Fruit fly (Drosophila melanogaster) whole organism, prepupa: Measurements from ENCODE around the gene Snx3.

ENCODE experiments used
- CG11902 ChIP-seq: fragments of 200-800 bp; sonication (Bioruptor generic); optimal IDR thresholded peaks from 3 replicates; lab custom pipeline; 2016; ENCODE audit warnings: missing biosample characterization, missing genetic modification characterization
- CG15336 ChIP-seq: fragments of 200-800 bp; sonication (Bioruptor generic); IDR thresholded peaks from 2 replicates; pipeline ENCODE4 v1.3.6; 2022; ENCODE audit warnings: missing biosample characterization, missing genetic modification characterization
- CG1621 ChIP-seq: fragments of 200-800 bp; sonication (Bioruptor generic); optimal IDR thresholded peaks from 3 replicates; lab custom pipeline; 2018; ENCODE audit warnings: missing biosample characterization, mild to moderate bottlenecking, missing genetic modification characterization
- CG3919 ChIP-seq: fragments of 200-800 bp; sonication (Bioruptor generic); optimal IDR thresholded peaks from 3 replicates; lab custom pipeline; 2016; ENCODE audit warnings: missing biosample characterization, missing genetic modification characterization
- CG6163 ChIP-seq: fragments of 200-800 bp; sonication (Bioruptor generic); IDR thresholded peaks from 3 replicates; pipeline ENCODE4 v1.3.6; 2022; ENCODE audit warnings: missing biosample characterization, missing genetic modification characterization
- CG6792 ChIP-seq: fragments of 200-800 bp; sonication (Bioruptor generic); optimal IDR thresholded peaks from 3 replicates; lab custom pipeline; 2016; ENCODE audit warnings: missing biosample characterization, missing genetic modification characterization
- CG7368 ChIP-seq: fragments of 200-800 bp; sonication (Bioruptor generic); optimal IDR thresholded peaks from 3 replicates; lab custom pipeline; 2016; ENCODE audit warnings: missing biosample characterization, missing genetic modification characterization
- CG8319 ChIP-seq: fragments of 200-800 bp; sonication (Bioruptor generic); optimal IDR thresholded peaks from 3 replicates; lab custom pipeline; 2016; ENCODE audit warnings: missing biosample characterization, missing genetic modification characterization
- CG8632 ChIP-seq: fragments of 200-800 bp; sonication (Bioruptor generic); optimal IDR thresholded peaks from 3 replicates; lab custom pipeline; 2016; ENCODE audit warnings: missing biosample characterization, missing genetic modification characterization
- Eip75B ChIP-seq: fragments of 200-800 bp; sonication (Bioruptor generic); optimal IDR thresholded peaks from 3 replicates; lab custom pipeline; 2016; ENCODE audit warnings: missing biosample characterization, missing genetic modification characterization
- Eip93F ChIP-seq: fragments of 200-800 bp; sonication (Bioruptor generic); optimal IDR thresholded peaks from 2 replicates; lab custom pipeline; 2016; ENCODE audit warnings: missing biosample characterization, mild to moderate bottlenecking, missing genetic modification characterization
- Ets21C ChIP-seq: fragments of 200-800 bp; sonication (Bioruptor generic); optimal IDR thresholded peaks from 3 replicates; lab custom pipeline; 2016; ENCODE audit warnings: missing biosample characterization, missing genetic modification characterization
- Hr38 ChIP-seq: sonication (Bioruptor generic); optimal IDR thresholded peaks from 2 replicates; lab custom pipeline; 2016; ENCODE audit warnings: missing biosample characterization, missing genetic modification characterization
- Hr39 ChIP-seq: fragments of 200-800 bp; sonication (Bioruptor generic); optimal IDR thresholded peaks from 2 replicates; lab custom pipeline; 2016; ENCODE audit warnings: missing biosample characterization, missing genetic modification characterization
- Hr4 ChIP-seq: fragments of 200-800 bp; sonication (Bioruptor generic); optimal IDR thresholded peaks from 3 replicates; lab custom pipeline; 2016; ENCODE audit warnings: missing biosample characterization, missing genetic modification characterization
- OdsH ChIP-seq: fragments of 200-800 bp; sonication (Bioruptor generic); optimal IDR thresholded peaks from 3 replicates; lab custom pipeline; 2016; ENCODE audit warnings: missing biosample characterization, missing genetic modification characterization
- Sox102F ChIP-seq: fragments of 200-800 bp; sonication (Bioruptor generic); optimal IDR thresholded peaks from 2 replicates; lab custom pipeline; 2016; ENCODE audit warnings: missing biosample characterization, mild to moderate bottlenecking, missing genetic modification characterization
- Sox14 ChIP-seq: fragments of 200-800 bp; sonication (Bioruptor generic); optimal IDR thresholded peaks from 3 replicates; lab custom pipeline; 2016; ENCODE audit warnings: missing biosample characterization, missing genetic modification characterization
- Sox15 ChIP-seq: fragments of 200-800 bp; sonication (Bioruptor generic); optimal IDR thresholded peaks from 3 replicates; lab custom pipeline; 2016; ENCODE audit warnings: missing biosample characterization, missing genetic modification characterization
- cyc ChIP-seq: fragments of 200-800 bp; sonication (Bioruptor generic); optimal IDR thresholded peaks from 3 replicates; lab custom pipeline; 2016; ENCODE audit warnings: missing biosample characterization, missing genetic modification characterization
- dac ChIP-seq: fragments of 200-800 bp; sonication (Bioruptor generic); optimal IDR thresholded peaks from 2 replicates; lab custom pipeline; 2017; ENCODE audit warnings: missing biosample characterization, mild to moderate bottlenecking, missing genetic modification characterization
- dsx ChIP-seq: fragments of 200-800 bp; optimal IDR thresholded peaks from 3 replicates; lab custom pipeline; 2019; ENCODE audit warnings: missing biosample characterization, mild to moderate bottlenecking, missing genetic modification characterization, moderate library complexity; ENCODE audit not compliant: poor library complexity, severe bottlenecking
- esn ChIP-seq: fragments of 200-800 bp; sonication (Bioruptor generic); optimal IDR thresholded peaks from 2 replicates; lab custom pipeline; 2016; ENCODE audit warnings: missing biosample characterization, mild to moderate bottlenecking, missing genetic modification characterization, moderate library complexity
- fd59A ChIP-seq: fragments of 200-800 bp; sonication (Bioruptor generic); optimal IDR thresholded peaks from 2 replicates; lab custom pipeline; 2017; ENCODE audit warnings: missing biosample characterization, mild to moderate bottlenecking, missing genetic modification characterization, missing genetic modification reagents
- fkh ChIP-seq: fragments of 200-800 bp; sonication (Bioruptor generic); optimal IDR thresholded peaks from 3 replicates; lab custom pipeline; 2017; ENCODE audit warnings: missing biosample characterization, mild to moderate bottlenecking, missing genetic modification characterization, moderate library complexity
- lz ChIP-seq: fragments of 200-800 bp; sonication (Bioruptor generic); optimal IDR thresholded peaks from 3 replicates; lab custom pipeline; 2016; ENCODE audit warnings: missing biosample characterization, missing genetic modification characterization
- net ChIP-seq: fragments of 200-800 bp; sonication (Bioruptor generic); optimal IDR thresholded peaks from 3 replicates; lab custom pipeline; 2016; ENCODE audit warnings: missing biosample characterization, missing genetic modification characterization
- salr ChIP-seq, 2 experiments: fragments of 200-800 bp; sonication (Bioruptor generic); optimal IDR thresholded peaks; 3 replicates each; lab custom pipeline; 2016 to 2018; ENCODE audit warnings: missing biosample characterization in 2 of 2, missing genetic modification characterization in 2 of 2, mild to moderate bottlenecking in 1 of 2
- ss ChIP-seq, 2 experiments: fragments of 200-800 bp; sonication (Bioruptor generic); optimal IDR thresholded peaks; 2 replicates in 1 of 2; 3 replicates in 1 of 2; lab custom pipeline; 2017 to 2018; ENCODE audit warnings: mild to moderate bottlenecking in 2 of 2, missing biosample characterization in 2 of 2, missing genetic modification characterization in 2 of 2, moderate library complexity in 1 of 2
- svp ChIP-seq: fragments of 200-800 bp; sonication (Bioruptor generic); peaks from one replicate; lab custom pipeline; 2016; ENCODE audit warnings: missing biosample characterization, missing genetic modification characterization
- topi ChIP-seq: fragments of 200-800 bp; sonication (Bioruptor generic); optimal IDR thresholded peaks from 3 replicates; lab custom pipeline; 2016; ENCODE audit warnings: missing biosample characterization, missing genetic modification characterization
- vri ChIP-seq: fragments of 200-800 bp; sonication (Bioruptor generic); optimal IDR thresholded peaks from 3 replicates; lab custom pipeline; 2016; ENCODE audit warnings: missing biosample characterization, mild to moderate bottlenecking, missing genetic modification characterization

Gene Snx3

dm6 chr3R:12647954-12648353 is 20.1 kb downstream of the Snx3 start, which contains the start of gene Dtg (continued):
- TF ChIP-seq Eip75B (GFP tag; lab: Kevin White, UChicago) (no peak), CG15336 (GFP tag; lab: Robert Waterston, UW) (no peak), cyc (GFP tag; lab: Kevin White, UChicago) (no peak), svp (GFP tag; lab: Kevin White, UChicago) (peak; percentile 0), CG1621 (peak; percentile 85), CG8632 (GFP tag; lab: Kevin White, UChicago) (no peak), OdsH (GFP tag; lab: Kevin White, UChicago) (no peak), Sox102F (GFP tag; lab: Kevin White, UChicago) (no peak), CG3919 (GFP tag; lab: Kevin White, UChicago) (peak; percentile 29), CG6163 (no peak; the same call in 2 of the 3 replicates), lz (GFP tag; lab: Kevin White, UChicago) (no peak), Eip93F (GFP tag; lab: Kevin White, UChicago) (no peak), salr (GFP tag; optimal IDR thresholded peaks at IDR 0.05; lab: Kevin White, UChicago) (no peak), esn (GFP tag; lab: Kevin White, UChicago) (no peak), topi (GFP tag; lab: Kevin White, UChicago) (no peak), CG8319 (GFP tag; lab: Kevin White, UChicago) (no peak), net (GFP tag; lab: Kevin White, UChicago) (no peak), Ets21C (GFP tag; lab: Kevin White, UChicago) (no peak), fd59A (GFP tag; lab: Kevin White, UChicago) (no peak)

dm6 chr3R:12649099-12650029 is 21.5 kb downstream of the Snx3 start:
- no peak for TF ChIP-seq esn (GFP tag; lab: Kevin White, UChicago)
- no peak for TF ChIP-seq Hr38 (GFP tag; lab: Kevin White, UChicago)
- TF ChIP-seq Hr39 (GFP tag; lab: Kevin White, UChicago) = no peak

dm6 chr3R:12650537-12650936 is 22.7 kb downstream of the Snx3 start:
- TF ChIP-seq topi (GFP tag; lab: Kevin White, UChicago) (no peak), lz (GFP tag; lab: Kevin White, UChicago) (no peak), Sox15 (no peak), Hr4 (GFP tag; lab: Kevin White, UChicago) (no peak), dsx (GFP tag; lab: Kevin White, UChicago) (no peak), fkh (GFP tag; lab: Kevin White, UChicago) (peak; percentile 30), vri (GFP tag; lab: Kevin White, UChicago) (no peak), OdsH (GFP tag; lab: Kevin White, UChicago) (no peak), svp (GFP tag; lab: Kevin White, UChicago) (peak; percentile 33)

- TF ChIP-seq Sox14 (no peak), net (GFP tag; lab: Kevin White, UChicago) (no peak), CG11902 (GFP tag; lab: Kevin White, UChicago) (no peak), CG6792 (GFP tag; lab: Kevin White, UChicago) (no peak), lz (GFP tag; lab: Kevin White, UChicago) (no peak), CG6163 (no peak), ss (GFP tag; optimal IDR thresholded peaks at IDR 0.05; lab: Kevin White, UChicago) (no peak), esn (GFP tag; lab: Kevin White, UChicago) (no peak), dac (GFP tag; lab: Kevin White, UChicago) (no peak), Ets21C (GFP tag; lab: Kevin White, UChicago) (no peak), Hr4 (GFP tag; lab: Kevin White, UChicago) (no peak), CG7368 (GFP tag; lab: Kevin White, UChicago) (no peak), fd59A (GFP tag; lab: Kevin White, UChicago) (no peak), CG8319 (GFP tag; lab: Kevin White, UChicago) (no peak)
These were observed 24.9 kb downstream of the Snx3 start for dm6 chr3R:12652736-12653135.
